Worm (Caenorhabditis elegans) whole organism, midembryonic: Measurements from ENCODE around the gene str-46.

ENCODE experiments used
- T22C8.4 ChIP-seq: fragments of 200-800 bp; sonication (Bioruptor generic); IDR thresholded peaks from 2 replicates; pipeline ENCODE4 v1.3.6; 2022; ENCODE audit warnings: missing genetic modification characterization, missing compliant biosample characterization
- cog-1 ChIP-seq: sonication (generic microtip); optimal IDR thresholded peaks from 2 replicates; lab custom pipeline; 2016; ENCODE audit warnings: missing genetic modification characterization, missing compliant biosample characterization
- flt-1 ChIP-seq: fragments of 200-800 bp; sonication (Bioruptor generic); IDR thresholded peaks from 2 replicates; pipeline ENCODE4 v1.3.6; 2022; ENCODE audit warnings: missing genetic modification characterization, missing compliant biosample characterization
- klf-2 ChIP-seq: fragments of 200-800 bp; sonication (Bioruptor generic); conservative IDR thresholded peaks from 2 replicates; pipeline ENCODE4 v1.3.6; 2022; ENCODE audit warnings: missing genetic modification reagents, missing genetic modification characterization, missing compliant biosample characterization
- med-1 ChIP-seq: sonication (generic microtip); optimal IDR thresholded peaks from 2 replicates; lab custom pipeline; 2017; ENCODE audit warnings: missing genetic modification characterization, mild to moderate bottlenecking, missing compliant biosample characterization, antibody characterized with exemption, missing genetic modification reagents; ENCODE audit not compliant: insufficient read depth
- ref-1 ChIP-seq: fragments of 200-800 bp; sonication (Bioruptor generic); conservative IDR thresholded peaks from 2 replicates; pipeline ENCODE4 v1.3.6; 2022; ENCODE audit warnings: missing genetic modification reagents, missing genetic modification characterization, missing compliant biosample characterization
- tab-1 ChIP-seq: fragments of 200-800 bp; sonication (Bioruptor generic); IDR thresholded peaks from 2 replicates; pipeline ENCODE4 v1.3.6; 2022; ENCODE audit warnings: missing genetic modification characterization, missing compliant biosample characterization
- ztf-23 ChIP-seq: fragments of 200-800 bp; sonication (Bioruptor generic); IDR thresholded peaks from 2 replicates; pipeline ENCODE4 v1.3.6; 2022; ENCODE audit warnings: missing genetic modification reagents, missing genetic modification characterization, missing compliant biosample characterization
- ztf-29 ChIP-seq: fragments of 200-800 bp; sonication (Bioruptor generic); IDR thresholded peaks from 2 replicates; pipeline ENCODE4 v1.3.6; 2022; ENCODE audit warnings: missing genetic modification reagents, missing genetic modification characterization, missing compliant biosample characterization

ce11 chrV:2896198-2896660 lies 3.5 kb downstream of the str-46 start, which contains the start of gene pals-32:
- TF ChIP-seq ztf-29 (GFP tag; lab: Robert Waterston, UW): no peak
- TF ChIP-seq flt-1: no peak
- no peak for TF ChIP-seq klf-2 (GFP tag; lab: Robert Waterston, UW)
- no peak for TF ChIP-seq med-1
- TF ChIP-seq cog-1 (tag; lab: Kevin White, UChicago): no peak
- TF ChIP-seq tab-1 (GFP tag; lab: Robert Waterston, UW): no peak
- TF ChIP-seq T22C8.4: no peak
- no peak for TF ChIP-seq ref-1 (GFP tag; lab: Robert Waterston, UW)
- no peak for TF ChIP-seq ztf-23
